Worm (Caenorhabditis elegans) whole organism, L2 larva: ENCODE results near the gene decr-1.2.

ENCODE experiments used
- C34F6.9 ChIP-seq: fragments of 150-350 bp; optimal IDR thresholded peaks from 2 replicates; lab custom pipeline; 2014; ENCODE audit warnings: missing biosample characterization, missing genetic modification characterization
- F13H6.1 ChIP-seq: sonication (generic microtip); optimal IDR thresholded peaks from 2 replicates; lab custom pipeline; 2016; ENCODE audit warnings: missing genetic modification characterization, missing compliant biosample characterization
- R02D3.7 ChIP-seq: fragments of 150-350 bp; optimal IDR thresholded peaks from 2 replicates; lab custom pipeline; 2014; ENCODE audit warnings: missing biosample characterization, missing genetic modification characterization
- Y55F3AM.14 ChIP-seq: fragments of 200-800 bp; sonication (Bioruptor generic); optimal IDR thresholded peaks from 2 replicates; lab custom pipeline; 2018; ENCODE audit warnings: mild to moderate bottlenecking, missing genetic modification characterization, missing compliant biosample characterization
- alr-1 ChIP-seq: fragments of 150-350 bp; optimal IDR thresholded peaks from 2 replicates; lab custom pipeline; 2014; ENCODE audit warnings: missing biosample characterization, missing genetic modification characterization
- aly-2 ChIP-seq: fragments of 150-350 bp; optimal IDR thresholded peaks from 2 replicates; lab custom pipeline; 2014; ENCODE audit warnings: missing biosample characterization, missing genetic modification characterization
- ama-1 ChIP-seq: fragments of 150-350 bp; optimal IDR thresholded peaks from 2 replicates; lab custom pipeline; 2018; ENCODE audit warnings: inconsistent platforms
- blmp-1 ChIP-seq: sonication (generic microtip); optimal IDR thresholded peaks from 2 replicates; lab custom pipeline; 2017; ENCODE audit warnings: missing genetic modification characterization, mild to moderate bottlenecking, missing compliant biosample characterization, antibody characterized with exemption, moderate library complexity; ENCODE audit not compliant: insufficient read depth
- ceh-16 ChIP-seq: fragments of 150-350 bp; optimal IDR thresholded peaks from 2 replicates; lab custom pipeline; 2014; ENCODE audit warnings: missing biosample characterization, missing genetic modification characterization
- ceh-82 ChIP-seq: fragments of 150-350 bp; optimal IDR thresholded peaks from 2 replicates; lab custom pipeline; 2014; ENCODE audit warnings: missing biosample characterization, missing genetic modification characterization
- crh-2 ChIP-seq: sonication (generic microtip); optimal IDR thresholded peaks from 2 replicates; lab custom pipeline; 2017; ENCODE audit warnings: missing biosample characterization, missing genetic modification characterization
- dmd-4 ChIP-seq: sonication (generic microtip); optimal IDR thresholded peaks from 2 replicates; lab custom pipeline; 2017; ENCODE audit warnings: missing biosample characterization, missing genetic modification characterization
- egl-27 ChIP-seq: sonication (generic microtip); optimal IDR thresholded peaks from 3 replicates; lab custom pipeline; 2017; ENCODE audit warnings: missing biosample characterization, missing genetic modification reagents, missing genetic modification characterization
- elt-1 ChIP-seq: fragments of 150-350 bp; optimal IDR thresholded peaks from 2 replicates; lab custom pipeline; 2014; ENCODE audit warnings: missing biosample characterization, missing genetic modification characterization
- fos-1 ChIP-seq: fragments of 150-350 bp; optimal IDR thresholded peaks from 2 replicates; lab custom pipeline; 2014; ENCODE audit warnings: missing biosample characterization, missing genetic modification characterization
- gmeb-1 ChIP-seq: fragments of 150-350 bp; optimal IDR thresholded peaks from 2 replicates; lab custom pipeline; 2014; ENCODE audit warnings: missing biosample characterization, missing genetic modification characterization
- lin-11 ChIP-seq: fragments of 150-350 bp; sonication (generic microtip); optimal IDR thresholded peaks from 2 replicates; lab custom pipeline; 2014; ENCODE audit warnings: missing biosample characterization, missing genetic modification characterization, inconsistent platforms, mixed read lengths
- lin-13 ChIP-seq: fragments of 150-350 bp; optimal IDR thresholded peaks from 2 replicates; lab custom pipeline; 2014; ENCODE audit warnings: missing biosample characterization, missing genetic modification reagents, missing genetic modification characterization
- lin-39 ChIP-seq: fragments of 150-350 bp; optimal IDR thresholded peaks from 2 replicates; lab custom pipeline; 2014; ENCODE audit warnings: missing biosample characterization, missing genetic modification reagents, missing genetic modification characterization
- lsy-2 ChIP-seq, 2 experiments: fragments of 150-350 bp in 1 of 2; sonication (generic microtip) in 1 of 2; optimal IDR thresholded peaks; 2 replicates each; lab custom pipeline; 2014 to 2017; ENCODE audit warnings: missing biosample characterization in 2 of 2, missing genetic modification characterization in 2 of 2
- mab-5 ChIP-seq: fragments of 150-350 bp; optimal IDR thresholded peaks from 2 replicates; lab custom pipeline; 2014; ENCODE audit warnings: missing biosample characterization, missing genetic modification characterization
- nhr-11 ChIP-seq: fragments of 150-350 bp; optimal IDR thresholded peaks from 2 replicates; lab custom pipeline; 2014; ENCODE audit warnings: missing biosample characterization, missing genetic modification characterization
- nhr-129 ChIP-seq: fragments of 150-350 bp; optimal IDR thresholded peaks from 2 replicates; lab custom pipeline; 2014; ENCODE audit warnings: missing biosample characterization, missing genetic modification characterization
- nhr-21 ChIP-seq: fragments of 150-350 bp; optimal IDR thresholded peaks from 2 replicates; lab custom pipeline; 2014; ENCODE audit warnings: missing biosample characterization, missing genetic modification characterization
- nhr-25 ChIP-seq: fragments of 150-350 bp; sonication (generic microtip); optimal IDR thresholded peaks from 3 replicates; lab custom pipeline; 2014; ENCODE audit warnings: missing biosample characterization, missing genetic modification characterization
- nhr-6 ChIP-seq: fragments of 150-350 bp; optimal IDR thresholded peaks from 2 replicates; lab custom pipeline; 2014; ENCODE audit warnings: missing biosample characterization, missing genetic modification characterization
- nhr-77 ChIP-seq: fragments of 150-350 bp; optimal IDR thresholded peaks from 2 replicates; lab custom pipeline; 2014; ENCODE audit warnings: missing biosample characterization, missing genetic modification characterization
- sem-4 ChIP-seq: fragments of 150-350 bp; optimal IDR thresholded peaks from 2 replicates; lab custom pipeline; 2014; ENCODE audit warnings: missing biosample characterization, missing genetic modification reagents, missing genetic modification characterization
- sma-3 ChIP-seq: sonication (generic microtip); optimal IDR thresholded peaks from 2 replicates; lab custom pipeline; 2016; ENCODE audit warnings: missing genetic modification reagents, missing genetic modification characterization, missing compliant biosample characterization
- sma-9 ChIP-seq, 2 experiments: fragments of 150-350 bp in 1 of 2; sonication (generic microtip) in 1 of 2; optimal IDR thresholded peaks; 2 replicates each; lab custom pipeline; 2014 to 2016; ENCODE audit warnings: missing genetic modification characterization in 2 of 2, mild to moderate bottlenecking in 1 of 2, missing biosample characterization in 1 of 2, missing compliant biosample characterization in 1 of 2, missing genetic modification reagents in 1 of 2, moderate library complexity in 1 of 2
- snpc-4 ChIP-seq: fragments of 150-350 bp; optimal IDR thresholded peaks from 2 replicates; lab custom pipeline; 2014; ENCODE audit warnings: missing biosample characterization, missing genetic modification characterization
- unc-55 ChIP-seq: fragments of 150-350 bp; sonication (generic microtip); optimal IDR thresholded peaks from 3 replicates; lab custom pipeline; 2014; ENCODE audit warnings: missing biosample characterization, missing genetic modification reagents, missing genetic modification characterization
- unc-62 ChIP-seq: fragments of 150-350 bp; optimal IDR thresholded peaks from 2 replicates; lab custom pipeline; 2014; ENCODE audit warnings: missing biosample characterization, missing genetic modification reagents, missing genetic modification characterization
- zag-1 ChIP-seq: fragments of 150-350 bp; optimal IDR thresholded peaks from 2 replicates; lab custom pipeline; 2014; ENCODE audit warnings: missing biosample characterization, missing genetic modification characterization
- ztf-1 ChIP-seq: fragments of 200-800 bp; sonication (Bioruptor generic); conservative IDR thresholded peaks from 2 replicates; pipeline ENCODE4 v1.3.6; 2022; ENCODE audit warnings: missing genetic modification characterization, missing compliant biosample characterization
- ztf-4 ChIP-seq: fragments of 150-350 bp; optimal IDR thresholded peaks from 2 replicates; lab custom pipeline; 2014; ENCODE audit warnings: missing biosample characterization, missing genetic modification characterization

decr-1.2 gene

ce11 chrII:8529176-8529698, 16.2 kb upstream of the decr-1.2 start:
- TF ChIP-seq ztf-4 (tag; lab: Kevin White, UChicago) = no peak
- TF ChIP-seq nhr-25 = peak; percentile 54

ce11 chrII:8531181-8531759, 14.1 kb upstream of the decr-1.2 start, which contains the start of gene gldi-7:
TSS of gene gldi-7 (minus strand) at chrII:8531222.
- TF ChIP-seq nhr-77 (tag; lab: Kevin White, UChicago) (no peak), fos-1 (tag; lab: Kevin White, UChicago) (peak; percentile 67), nhr-6 (tag; lab: Kevin White, UChicago) (no peak)

DNA sequence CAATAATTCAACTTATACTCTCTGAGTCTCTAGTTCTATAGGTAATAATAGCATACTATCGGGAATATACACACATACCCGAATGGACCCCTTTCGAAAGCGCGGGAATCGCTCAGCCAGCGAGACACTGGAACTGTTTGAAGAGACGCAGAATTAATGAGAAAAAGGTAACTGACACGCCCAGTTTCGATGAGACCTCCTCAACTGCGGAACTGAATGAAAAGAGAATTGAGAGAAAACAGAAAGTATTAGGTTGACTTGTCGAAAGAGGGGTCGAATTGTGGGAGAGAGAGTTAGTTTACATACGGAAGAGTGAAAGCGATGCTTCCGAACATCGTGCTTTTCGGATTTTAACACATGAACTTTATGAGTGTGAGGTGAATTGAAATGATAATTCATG, 13.4 kb upstream of the decr-1.2 start:
- TF ChIP-seq unc-62 (GFP tag; lab: Kevin White, UChicago) (no peak), nhr-129 (tag; lab: Kevin White, UChicago) (peak; percentile 32), blmp-1 (peak; percentile 28)

DNA sequence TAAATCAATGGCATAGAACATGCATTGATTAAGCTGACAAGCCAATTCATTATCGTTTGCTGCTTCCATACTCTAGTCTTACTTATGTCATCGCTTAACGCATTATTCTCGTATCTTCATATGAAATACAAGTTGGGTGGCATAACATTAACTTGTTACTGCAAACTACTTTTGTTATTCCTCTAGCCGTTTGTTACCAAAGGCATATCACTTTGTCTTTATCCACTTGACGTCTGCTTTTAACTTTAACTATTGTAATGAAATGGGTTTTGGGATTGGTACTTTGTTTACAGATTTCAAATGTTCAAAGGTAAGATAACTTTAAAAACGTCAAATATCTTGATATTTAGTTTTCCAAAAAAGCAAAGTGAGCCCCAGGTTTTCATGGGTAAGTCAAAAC, 9.4 kb upstream of the decr-1.2 start, which contains the start of gene W01C9.2:
Gene W01C9.2 (plus strand): TSS at position 301 of the 400 bp plus-strand sequence.
- TF ChIP-seq lin-11 (tag; lab: Kevin White, UChicago) (no peak), zag-1 (tag; lab: Kevin White, UChicago) (no peak), nhr-21 (tag; lab: Kevin White, UChicago) (no peak)

DNA sequence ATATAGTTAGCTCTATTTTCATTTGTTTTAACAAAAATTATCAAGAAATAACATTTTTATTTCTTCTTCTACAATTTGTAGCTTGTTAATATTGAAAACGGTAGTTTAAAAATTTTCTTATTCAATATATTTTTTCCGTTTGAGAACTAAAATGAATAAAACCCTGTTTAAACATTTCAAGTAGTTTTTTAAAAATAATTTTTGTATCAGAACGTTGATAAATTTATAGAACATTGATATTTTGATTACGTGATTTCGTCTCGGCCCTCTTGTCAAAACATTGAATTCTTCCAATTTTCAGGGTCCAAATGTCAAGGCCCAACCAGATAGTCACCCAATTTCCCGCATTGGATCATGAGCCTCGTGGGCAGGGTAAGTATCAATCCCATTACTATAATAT, 5.0 kb upstream of the decr-1.2 start, which contains the start of gene pqn-73:
Gene pqn-73 (plus strand): TSS at position 301 of the 400 bp plus-strand sequence.
- no peak for TF ChIP-seq alr-1 (tag; lab: Kevin White, UChicago)
- no peak for TF ChIP-seq gmeb-1 (tag; lab: Kevin White, UChicago)
- no peak for TF ChIP-seq ceh-82 (tag; lab: Kevin White, UChicago)

- TF ChIP-seq nhr-77 (tag; lab: Kevin White, UChicago) (no peak), egl-27 (tag; lab: Kevin White, UChicago) (peak; percentile 18), unc-55 (GFP tag; lab: Kevin White, UChicago) (peak; percentile 12), nhr-129 (tag; lab: Kevin White, UChicago) (peak; percentile 79), lsy-2 (tag; optimal IDR thresholded peaks at IDR 0.05; lab: Kevin White, UChicago) (peak in 1 of 2 experiments; percentile 30), fos-1 (tag; lab: Kevin White, UChicago) (peak; percentile 82), lin-39 (tag; lab: Kevin White, UChicago) (no peak), F13H6.1 (tag; lab: Kevin White, UChicago) (peak; percentile 68), ama-1 (lab: Kevin White, UChicago) (no peak), lin-11 (tag; lab: Kevin White, UChicago) (peak; percentile 30), alr-1 (tag; lab: Kevin White, UChicago) (no peak), zag-1 (tag; lab: Kevin White, UChicago) (peak; percentile 11), sma-9 (GFP tag; optimal IDR thresholded peaks at IDR 0.05; lab: Kevin White, UChicago) (peak; percentile 71), sma-9 (tag; optimal IDR thresholded peaks at IDR 0.05; lab: Kevin White, UChicago) (no peak), snpc-4 (tag; lab: Kevin White, UChicago) (no peak), lin-13 (GFP tag; lab: Kevin White, UChicago) (peak; percentile 40), blmp-1 (no peak), dmd-4 (no peak), ztf-1 (GFP tag; lab: Robert Waterston, UW) (no peak), mab-5 (peak; percentile 3), crh-2 (peak; percentile 48), nhr-25 (no peak), nhr-6 (tag; lab: Kevin White, UChicago) (no peak), ceh-16 (tag; lab: Kevin White, UChicago) (no peak), R02D3.7 (no peak), sma-3 (GFP tag; lab: Kevin White, UChicago) (no peak), C34F6.9 (tag; lab: Kevin White, UChicago) (peak; percentile 31), sem-4 (tag; lab: Kevin White, UChicago) (peak; percentile 6), aly-2 (tag; lab: Kevin White, UChicago) (no peak), nhr-21 (tag; lab: Kevin White, UChicago) (peak; percentile 45), nhr-11 (tag; lab: Kevin White, UChicago) (no peak), Y55F3AM.14 (GFP tag; lab: Kevin White, UChicago) (no peak), elt-1 (no peak)
Observed at ce11 chrII:8546975-8547374, 1.6 kb downstream of the decr-1.2 start.
